Worm (Caenorhabditis elegans) whole organism, young adult: ENCODE data around the gene epg-5.

Source experiments
- B0261.1 ChIP-seq: sonication (generic microtip); optimal IDR thresholded peaks from 2 replicates; lab custom pipeline; 2016; ENCODE audit warnings: mild to moderate bottlenecking, missing genetic modification characterization, moderate library complexity, missing compliant biosample characterization
- C06A6.2 ChIP-seq: fragments of 200-800 bp; sonication (Bioruptor generic); conservative IDR thresholded peaks from 2 replicates; pipeline ENCODE4 v1.3.6; 2022; ENCODE audit warnings: missing genetic modification characterization, missing compliant biosample characterization
- F33H1.4 ChIP-seq: fragments of 200-800 bp; sonication (Bioruptor generic); IDR thresholded peaks from 2 replicates; pipeline ENCODE4 v1.3.6; 2022; ENCODE audit warnings: missing genetic modification reagents, missing genetic modification characterization, missing compliant biosample characterization
- F37B4.10 ChIP-seq: fragments of 200-800 bp; sonication (Bioruptor generic); IDR thresholded peaks from 2 replicates; pipeline ENCODE4 v1.3.6; 2022; ENCODE audit warnings: missing genetic modification characterization, missing compliant biosample characterization
- F55B11.4 ChIP-seq: sonication (generic microtip); optimal IDR thresholded peaks from 2 replicates; lab custom pipeline; 2016; ENCODE audit warnings: missing compliant biosample characterization, missing genetic modification characterization, borderline replicate concordance; ENCODE audit not compliant: insufficient read depth
- F57A8.1 ChIP-seq: fragments of 200-800 bp; sonication (Bioruptor generic); optimal IDR thresholded peaks from 2 replicates; lab custom pipeline; 2018; ENCODE audit warnings: mild to moderate bottlenecking, missing genetic modification characterization, moderate library complexity, missing compliant biosample characterization
- T07F8.4 ChIP-seq: sonication (generic microtip); optimal IDR thresholded peaks from 2 replicates; lab custom pipeline; 2016; ENCODE audit warnings: mild to moderate bottlenecking, missing genetic modification characterization, moderate library complexity, missing compliant biosample characterization
- Y53F4B.3 ChIP-seq: fragments of 200-800 bp; sonication (Bioruptor generic); IDR thresholded peaks from 2 replicates; pipeline ENCODE4 v1.3.6; 2022; ENCODE audit warnings: missing genetic modification reagents, missing genetic modification characterization, missing compliant biosample characterization
- Y56A3A.18 ChIP-seq: fragments of 200-800 bp; sonication (Bioruptor generic); IDR thresholded peaks from 2 replicates; pipeline ENCODE4 v1.3.6; 2022; ENCODE audit warnings: missing genetic modification reagents, missing genetic modification characterization, missing compliant biosample characterization
- Y67H2A.10 ChIP-seq: fragments of 200-800 bp; sonication (Bioruptor generic); conservative IDR thresholded peaks from 2 replicates; pipeline ENCODE4 v1.3.6; 2022; ENCODE audit warnings: missing genetic modification reagents, missing genetic modification characterization, missing compliant biosample characterization
- ZK185.1 ChIP-seq: sonication (generic microtip); optimal IDR thresholded peaks from 2 replicates; lab custom pipeline; 2016; ENCODE audit warnings: mild to moderate bottlenecking, missing genetic modification characterization, missing compliant biosample characterization; ENCODE audit not compliant: poor library complexity, severe bottlenecking
- aptf-2 ChIP-seq: fragments of 200-800 bp; sonication (Bioruptor generic); conservative IDR thresholded peaks from 2 replicates; pipeline ENCODE4 v1.3.6; 2022; ENCODE audit warnings: missing genetic modification reagents, missing genetic modification characterization, missing compliant biosample characterization
- attf-5 ChIP-seq: fragments of 200-800 bp; sonication (Bioruptor generic); optimal IDR thresholded peaks from 2 replicates; lab custom pipeline; 2018; ENCODE audit warnings: mild to moderate bottlenecking, missing genetic modification characterization, missing compliant biosample characterization
- attf-6 ChIP-seq: fragments of 200-800 bp; sonication (Bioruptor generic); IDR thresholded peaks from 2 replicates; pipeline ENCODE4 v1.3.6; 2022; ENCODE audit warnings: missing genetic modification reagents, missing genetic modification characterization, missing compliant biosample characterization
- ccch-3 ChIP-seq: fragments of 200-800 bp; sonication (Bioruptor generic); optimal IDR thresholded peaks from 2 replicates; lab custom pipeline; 2018; ENCODE audit warnings: mild to moderate bottlenecking, missing genetic modification characterization, missing compliant biosample characterization
- cebp-2 ChIP-seq: fragments of 200-800 bp; sonication (Bioruptor generic); IDR thresholded peaks from 2 replicates; pipeline ENCODE4 v1.3.6; 2022; ENCODE audit warnings: missing genetic modification characterization, missing compliant biosample characterization
- ceh-100 ChIP-seq: fragments of 200-800 bp; sonication (Bioruptor generic); IDR thresholded peaks from 2 replicates; pipeline ENCODE4 v1.3.6; 2022; ENCODE audit warnings: missing genetic modification reagents, missing genetic modification characterization, missing compliant biosample characterization
- ceh-79 ChIP-seq: sonication (generic microtip); optimal IDR thresholded peaks from 2 replicates; lab custom pipeline; 2017; ENCODE audit warnings: mild to moderate bottlenecking, missing genetic modification characterization, missing compliant biosample characterization
- ceh-91 ChIP-seq: fragments of 200-800 bp; sonication (Bioruptor generic); IDR thresholded peaks from 2 replicates; pipeline ENCODE4 v1.3.6; 2022; ENCODE audit warnings: missing genetic modification reagents, missing genetic modification characterization, missing compliant biosample characterization
- chd-7 ChIP-seq: sonication (generic microtip); optimal IDR thresholded peaks from 2 replicates; lab custom pipeline; 2016; ENCODE audit warnings: mild to moderate bottlenecking, missing genetic modification characterization, moderate library complexity, missing compliant biosample characterization
- die-1 ChIP-seq: sonication (generic microtip); optimal IDR thresholded peaks from 2 replicates; lab custom pipeline; 2016; ENCODE audit warnings: missing genotype, mild to moderate bottlenecking, missing genetic modification characterization, missing compliant biosample characterization
- dpl-1 ChIP-seq: fragments of 150-350 bp; optimal IDR thresholded peaks from 2 replicates; lab custom pipeline; 2014; ENCODE audit warnings: missing biosample characterization, missing genetic modification reagents, missing genetic modification characterization
- ets-4 ChIP-seq: fragments of 200-800 bp; sonication (Bioruptor generic); optimal IDR thresholded peaks from 2 replicates; lab custom pipeline; 2018; ENCODE audit warnings: mild to moderate bottlenecking, missing genetic modification characterization, missing compliant biosample characterization
- him-1 ChIP-seq: sonication (generic microtip); optimal IDR thresholded peaks from 2 replicates; lab custom pipeline; 2016; ENCODE audit warnings: missing genotype, missing genetic modification reagents, missing genetic modification characterization, missing compliant biosample characterization
- hrde-1 ChIP-seq: sonication (generic microtip); optimal IDR thresholded peaks from 2 replicates; lab custom pipeline; 2016; ENCODE audit warnings: missing genetic modification characterization, mild to moderate bottlenecking, missing compliant biosample characterization, moderate library complexity, missing genotype, missing genetic modification reagents, borderline replicate concordance
- let-526 ChIP-seq: fragments of 200-800 bp; sonication (Bioruptor generic); IDR thresholded peaks from 2 replicates; pipeline ENCODE4 v1.3.6; 2022; ENCODE audit warnings: missing genetic modification reagents, missing genetic modification characterization, missing compliant biosample characterization
- lin-26 ChIP-seq: fragments of 200-800 bp; sonication (Bioruptor generic); IDR thresholded peaks from 2 replicates; pipeline ENCODE4 v1.3.6; 2022; ENCODE audit warnings: missing genetic modification reagents, missing genetic modification characterization, missing compliant biosample characterization
- lir-1 ChIP-seq: fragments of 200-800 bp; sonication (Bioruptor generic); conservative IDR thresholded peaks from 2 replicates; pipeline ENCODE4 v1.3.6; 2022; ENCODE audit warnings: missing genetic modification reagents, missing genetic modification characterization, missing compliant biosample characterization
- madf-10 ChIP-seq: sonication (generic microtip); optimal IDR thresholded peaks from 2 replicates; lab custom pipeline; 2016; ENCODE audit warnings: mild to moderate bottlenecking, missing genetic modification characterization, missing compliant biosample characterization
- madf-6 ChIP-seq: fragments of 200-800 bp; sonication (Bioruptor generic); IDR thresholded peaks from 2 replicates; pipeline ENCODE4 v1.3.6; 2022; ENCODE audit warnings: missing genetic modification reagents, missing genetic modification characterization, missing compliant biosample characterization
- madf-8 ChIP-seq: fragments of 200-800 bp; sonication (Bioruptor generic); conservative IDR thresholded peaks from 2 replicates; pipeline ENCODE4 v1.3.6; 2022; ENCODE audit warnings: missing genetic modification reagents, missing genetic modification characterization, missing compliant biosample characterization
- nhr-120 ChIP-seq: fragments of 200-800 bp; sonication (Bioruptor generic); IDR thresholded peaks from 2 replicates; pipeline ENCODE4 v1.3.6; 2022; ENCODE audit warnings: missing genetic modification characterization, missing compliant biosample characterization
- nhr-90 ChIP-seq: sonication (generic microtip); optimal IDR thresholded peaks from 2 replicates; lab custom pipeline; 2016; ENCODE audit warnings: missing genotype, mild to moderate bottlenecking, missing genetic modification characterization, missing compliant biosample characterization
- rec-8 ChIP-seq, 2 experiments: sonication (generic microtip); optimal IDR thresholded peaks; 2 replicates each; lab custom pipeline; 2016; ENCODE audit warnings: mild to moderate bottlenecking in 2 of 2, missing genetic modification characterization in 2 of 2, missing genetic modification reagents in 2 of 2, missing genotype in 2 of 2, missing biosample characterization in 1 of 2, missing compliant biosample characterization in 1 of 2, moderate library complexity in 1 of 2
- rpc-1 ChIP-seq, 2 experiments: fragments of 150-350 bp in 1 of 2; sonication (generic microtip) in 1 of 2; optimal IDR thresholded peaks; 2 replicates each; lab custom pipeline; 2014 to 2018; ENCODE audit warnings: missing biosample characterization in 1 of 2, missing genetic modification characterization in 1 of 2, missing genetic modification reagents in 1 of 2, missing genotype in 1 of 2
- sdz-38 ChIP-seq: sonication (generic microtip); optimal IDR thresholded peaks from 2 replicates; lab custom pipeline; 2016; ENCODE audit warnings: missing genotype, missing genetic modification characterization, missing compliant biosample characterization
- somi-1 ChIP-seq: fragments of 200-800 bp; sonication (Bioruptor generic); optimal IDR thresholded peaks from 2 replicates; lab custom pipeline; 2018; ENCODE audit warnings: mild to moderate bottlenecking, missing genetic modification characterization, missing compliant biosample characterization
- unc-130 ChIP-seq: sonication (generic microtip); optimal IDR thresholded peaks from 2 replicates; lab custom pipeline; 2016; ENCODE audit warnings: missing genetic modification reagents, missing genetic modification characterization, missing compliant biosample characterization
- unc-62 ChIP-seq: fragments of 150-350 bp; optimal IDR thresholded peaks from 2 replicates; lab custom pipeline; 2014; ENCODE audit warnings: missing biosample characterization, missing genetic modification reagents, missing genetic modification characterization
- zim-3 ChIP-seq: sonication (generic microtip); optimal IDR thresholded peaks from 2 replicates; lab custom pipeline; 2017; ENCODE audit warnings: mild to moderate bottlenecking, missing genetic modification characterization, moderate library complexity, missing compliant biosample characterization
- ztf-22 ChIP-seq: fragments of 200-800 bp; sonication (Bioruptor generic); optimal IDR thresholded peaks from 2 replicates; lab custom pipeline; 2018; ENCODE audit warnings: mild to moderate bottlenecking, missing genetic modification characterization, moderate library complexity, missing compliant biosample characterization
- ztf-28 ChIP-seq: fragments of 200-800 bp; sonication (Bioruptor generic); IDR thresholded peaks from 2 replicates; pipeline ENCODE4 v1.3.6; 2022; ENCODE audit warnings: missing genetic modification reagents, missing genetic modification characterization, missing compliant biosample characterization
- ztf-3 ChIP-seq: fragments of 200-800 bp; sonication (Bioruptor generic); optimal IDR thresholded peaks from 2 replicates; lab custom pipeline; 2018; ENCODE audit warnings: mild to moderate bottlenecking, missing genetic modification characterization, missing compliant biosample characterization

The epg-5 gene

DNA sequence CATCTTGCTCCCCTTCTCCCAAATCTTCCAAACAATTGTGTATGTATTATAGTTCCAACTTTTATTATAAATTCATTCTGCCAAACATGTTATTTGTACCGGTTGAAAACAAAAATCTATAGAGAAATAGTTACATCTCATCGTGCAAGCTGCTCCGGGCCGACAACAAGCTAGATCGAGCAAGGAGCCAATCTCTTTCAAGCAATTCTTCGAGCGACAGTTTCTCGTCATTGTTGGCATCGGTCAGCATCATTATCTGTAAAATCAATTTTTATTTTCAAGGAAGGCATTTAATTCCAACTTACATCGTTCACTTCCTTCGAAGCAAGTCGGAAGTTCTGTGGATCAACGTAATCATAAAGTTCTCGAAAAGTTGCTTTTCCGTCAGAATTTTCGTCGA, 18.2 kb downstream of the epg-5 start (continued):
- no peak for TF ChIP-seq unc-130 (GFP tag; lab: Kevin White, UChicago)
- TF ChIP-seq lir-1, result no peak
- TF ChIP-seq sdz-38, result no peak
- 0 out of 2 replicates have a peak, but pooled peaks have one; percentile 33 for TF ChIP-seq madf-6
- no peak for TF ChIP-seq Y56A3A.18 (GFP tag; lab: Robert Waterston, UW)
- TF ChIP-seq somi-1 (GFP tag; lab: Kevin White, UChicago), result no peak
- TF ChIP-seq T07F8.4 (tag; lab: Kevin White, UChicago), result no peak
- no peak for TF ChIP-seq cebp-2 (GFP tag; lab: Robert Waterston, UW)
- TF ChIP-seq ZK185.1 (tag; lab: Kevin White, UChicago), result no peak
- no peak for TF ChIP-seq ceh-91 (GFP tag; lab: Robert Waterston, UW)
- TF ChIP-seq die-1 (tag; lab: Kevin White, UChicago), result no peak
- TF ChIP-seq hrde-1, result peak; percentile 26
- no peak for TF ChIP-seq Y53F4B.3 (GFP tag; lab: Robert Waterston, UW)
- TF ChIP-seq, all 124 proteins: peak for 14

DNA sequence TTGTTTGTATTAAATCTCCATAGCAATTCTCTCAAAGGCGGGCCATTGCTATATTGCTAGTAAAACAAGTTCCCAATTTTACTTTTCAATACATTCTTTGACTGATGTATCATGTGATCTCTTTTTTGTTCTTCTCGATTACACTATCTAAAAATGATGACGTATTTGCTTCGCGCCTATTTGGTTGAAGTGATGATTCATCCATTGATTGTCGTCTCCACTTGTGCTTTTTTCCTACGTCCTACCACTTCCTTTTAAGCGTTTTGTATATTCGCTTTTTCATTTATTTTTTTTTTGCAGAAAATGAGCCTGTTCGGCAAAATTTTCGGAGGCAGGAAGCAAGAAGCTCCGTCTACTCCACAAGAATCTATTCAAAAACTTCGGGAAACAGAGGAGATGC, 19.8 kb downstream of the epg-5 start, which contains the start of gene vps-32.1:
vps-32.1 (plus strand) TSS at position 301 of the 400 bp plus-strand sequence.
- TF ChIP-seq lin-26 (GFP tag; lab: Robert Waterston, UW) (0 out of 2 replicates have a peak, but pooled peaks have one; percentile 19), dpl-1 (GFP tag; lab: Kevin White, UChicago) (no peak)

DNA sequence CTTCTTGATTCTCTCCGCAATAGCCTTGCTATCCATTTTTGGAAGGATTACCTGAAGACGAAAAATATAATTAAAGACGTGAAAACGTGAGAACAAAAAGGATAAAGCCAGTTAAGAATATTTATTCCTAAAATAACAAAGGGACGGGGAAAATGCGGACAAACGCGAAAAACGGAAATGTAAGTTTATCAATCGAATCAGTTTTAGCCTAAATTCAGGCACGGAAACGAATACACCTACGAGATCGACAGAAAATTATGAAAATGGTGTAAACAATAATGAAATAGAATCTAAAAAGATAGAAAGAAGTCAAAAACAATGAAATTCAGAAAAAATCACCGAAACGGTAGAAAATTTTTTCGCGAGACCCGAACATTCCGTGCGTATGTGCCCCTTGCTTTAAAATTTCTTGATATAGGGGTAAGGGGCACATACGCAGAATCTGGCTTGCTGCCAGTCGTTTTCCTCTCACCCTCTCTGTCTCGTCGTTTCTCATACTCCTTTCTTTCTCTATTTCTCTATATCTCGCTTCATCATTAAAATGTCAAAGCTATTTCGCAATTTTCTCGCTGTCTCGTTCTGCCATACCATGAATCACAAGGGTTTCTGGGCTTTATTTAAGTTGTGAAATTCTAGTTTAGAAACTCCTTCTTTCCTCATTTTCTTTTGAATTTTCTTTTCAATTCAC, 20.4 kb downstream of the epg-5 start, which contains the start of gene icd-1:
icd-1 (minus strand) TSS at position 51 of the 688 bp plus-strand sequence.
- peak; percentile 13 for TF ChIP-seq rpc-1 (optimal IDR thresholded peaks at IDR 0.05; lab: Kevin White, UChicago)
- no peak for TF ChIP-seq rpc-1 (tag; optimal IDR thresholded peaks at IDR 0.05; lab: Kevin White, UChicago)
- 0 out of 2 replicates have a peak, but pooled peaks have one; percentile 19 for TF ChIP-seq Y56A3A.18 (GFP tag; lab: Robert Waterston, UW)
- no peak for TF ChIP-seq let-526 (GFP tag; lab: Robert Waterston, UW)
- peak; percentile 85 for TF ChIP-seq lir-1
- peak; percentile 37 for TF ChIP-seq ztf-22 (GFP tag; lab: Kevin White, UChicago)
- no peak for TF ChIP-seq ceh-79
- peak; percentile 20 for TF ChIP-seq nhr-90 (tag; lab: Kevin White, UChicago)
- TF ChIP-seq ets-4 (GFP tag; lab: Kevin White, UChicago), result no peak
- TF ChIP-seq ztf-28 (GFP tag; lab: Robert Waterston, UW), result 0 out of 2 replicates have a peak, but pooled peaks have one; percentile 25
- peak; percentile 20 for TF ChIP-seq B0261.1 (tag; lab: Kevin White, UChicago)
- no peak for TF ChIP-seq ccch-3 (GFP tag; lab: Kevin White, UChicago)
- no peak for TF ChIP-seq nhr-120 (GFP tag; lab: Robert Waterston, UW)
- no peak for TF ChIP-seq F55B11.4 (tag; lab: Kevin White, UChicago)
- TF ChIP-seq madf-8, result peak; percentile 71
- peak; percentile 92 for TF ChIP-seq madf-6
- TF ChIP-seq dpl-1 (GFP tag; lab: Kevin White, UChicago), result peak; percentile 36
- TF ChIP-seq madf-10 (tag; lab: Kevin White, UChicago), result peak; percentile 79
- peak; percentile 81 for TF ChIP-seq F33H1.4 (GFP tag; lab: Robert Waterston, UW)
- peak; percentile 30 for TF ChIP-seq ztf-3 (GFP tag; lab: Kevin White, UChicago)
- TF ChIP-seq C06A6.2 (GFP tag; lab: Robert Waterston, UW), result peak; percentile 84
- peak; percentile 86 for TF ChIP-seq ceh-100
- TF ChIP-seq attf-5 (GFP tag; lab: Kevin White, UChicago), result peak; percentile 97
- peak; percentile 44 for TF ChIP-seq zim-3 (tag; lab: Kevin White, UChicago)
- 0 out of 2 replicates have a peak, but pooled peaks have one; percentile 13 for TF ChIP-seq aptf-2
- no peak for TF ChIP-seq F57A8.1 (GFP tag; lab: Kevin White, UChicago)
- TF ChIP-seq chd-7, result peak; percentile 73
- TF ChIP-seq him-1, result peak; percentile 63
- peak; percentile 85 for TF ChIP-seq Y67H2A.10
- TF ChIP-seq F37B4.10 (GFP tag; lab: Robert Waterston, UW), result no peak
- peak; percentile 95 for TF ChIP-seq unc-62 (GFP tag; lab: Kevin White, UChicago)
- peak; percentile 61; the same call in 1 of the 2 replicates for TF ChIP-seq attf-6 (GFP tag; lab: Robert Waterston, UW)
- TF ChIP-seq rec-8 (tag; optimal IDR thresholded peaks at IDR 0.05; lab: Kevin White, UChicago), result peak in 1 of 2 experiments; percentile 65
